Worm (Caenorhabditis elegans) whole organism, L3 larva: ENCODE measurements around the gene dph-3.

Experiments used
- R02D3.7 ChIP-seq: fragments of 150-350 bp; optimal IDR thresholded peaks from 2 replicates; lab custom pipeline; 2014; ENCODE audit warnings: missing biosample characterization, missing genetic modification characterization
- ZK546.5 ChIP-seq: sonication (generic microtip); optimal IDR thresholded peaks from 2 replicates; lab custom pipeline; 2017; ENCODE audit warnings: missing biosample characterization, missing genetic modification characterization
- ceh-16 ChIP-seq: sonication (generic microtip); optimal IDR thresholded peaks from 2 replicates; lab custom pipeline; 2017; ENCODE audit warnings: missing biosample characterization, missing genetic modification characterization
- ceh-82 ChIP-seq: fragments of 150-350 bp; optimal IDR thresholded peaks from 2 replicates; lab custom pipeline; 2014; ENCODE audit warnings: missing biosample characterization, missing genetic modification characterization
- ceh-9 ChIP-seq: sonication (generic microtip); optimal IDR thresholded peaks from 2 replicates; lab custom pipeline; 2018; ENCODE audit warnings: missing biosample characterization, missing genetic modification characterization
- daf-12 ChIP-seq: fragments of 150-350 bp; optimal IDR thresholded peaks from 2 replicates; lab custom pipeline; 2014; ENCODE audit warnings: missing biosample characterization, missing genetic modification reagents, missing genetic modification characterization
- egl-27 ChIP-seq: sonication (generic microtip); optimal IDR thresholded peaks from 4 replicates; lab custom pipeline; 2017; ENCODE audit warnings: missing biosample characterization, missing genetic modification reagents, missing genetic modification characterization
- egl-5 ChIP-seq: fragments of 150-350 bp; optimal IDR thresholded peaks from 2 replicates; lab custom pipeline; 2017; ENCODE audit warnings: missing biosample characterization, missing genetic modification reagents, missing genetic modification characterization, inconsistent platforms
- elt-1 ChIP-seq: fragments of 150-350 bp; optimal IDR thresholded peaks from 2 replicates; lab custom pipeline; 2014; ENCODE audit warnings: missing biosample characterization, missing genetic modification characterization
- elt-2 ChIP-seq: sonication (generic microtip); optimal IDR thresholded peaks from 2 replicates; lab custom pipeline; 2016; ENCODE audit warnings: missing genetic modification reagents, mild to moderate bottlenecking, missing genetic modification characterization, missing compliant biosample characterization
- elt-3 ChIP-seq, 3 experiments: fragments of 150-350 bp in 1 of 3; sonication (generic microtip) in 2 of 3; optimal IDR thresholded peaks; 2 replicates in 2 of 3; 4 replicates in 1 of 3; lab custom pipeline; 2014 to 2017; ENCODE audit warnings: missing biosample characterization in 3 of 3, missing genetic modification characterization in 3 of 3
- eor-1 ChIP-seq, 2 experiments: fragments of 150-350 bp; optimal IDR thresholded peaks; 2 replicates each; lab custom pipeline; 2014 to 2018; ENCODE audit warnings: missing biosample characterization in 2 of 2, missing genetic modification characterization in 2 of 2
- fkh-10 ChIP-seq: sonication (generic microtip); optimal IDR thresholded peaks from 2 replicates; lab custom pipeline; 2017; ENCODE audit warnings: missing biosample characterization, missing genetic modification reagents, missing genetic modification characterization
- hmg-11 ChIP-seq: sonication (generic microtip); optimal IDR thresholded peaks from 2 replicates; lab custom pipeline; 2016; ENCODE audit warnings: missing genetic modification characterization, missing compliant biosample characterization
- jun-1 ChIP-seq: fragments of 150-350 bp; optimal IDR thresholded peaks from 2 replicates; lab custom pipeline; 2014; ENCODE audit warnings: missing biosample characterization, missing genetic modification reagents, missing genetic modification characterization
- lin-39 ChIP-seq: fragments of 150-350 bp; optimal IDR thresholded peaks from 2 replicates; lab custom pipeline; 2018; ENCODE audit warnings: missing biosample characterization, missing genetic modification reagents, missing genetic modification characterization
- lsy-12 ChIP-seq: sonication (generic microtip); optimal IDR thresholded peaks from 2 replicates; lab custom pipeline; 2016; ENCODE audit warnings: mild to moderate bottlenecking, missing genetic modification characterization, missing compliant biosample characterization
- mdl-1 ChIP-seq: fragments of 150-350 bp; optimal IDR thresholded peaks from 2 replicates; lab custom pipeline; 2014; ENCODE audit warnings: missing biosample characterization, missing genetic modification characterization
- nfya-1 ChIP-seq: sonication (generic microtip); optimal IDR thresholded peaks from 2 replicates; lab custom pipeline; 2017; ENCODE audit warnings: missing genetic modification characterization, mild to moderate bottlenecking, missing compliant biosample characterization, antibody characterized with exemption, moderate library complexity; ENCODE audit not compliant: insufficient read depth
- nhr-12 ChIP-seq: fragments of 150-350 bp; optimal IDR thresholded peaks from 2 replicates; lab custom pipeline; 2014; ENCODE audit warnings: missing biosample characterization, missing genetic modification characterization
- nhr-23 ChIP-seq: fragments of 150-350 bp; optimal IDR thresholded peaks from 2 replicates; lab custom pipeline; 2014; ENCODE audit warnings: missing biosample characterization, missing genetic modification reagents, missing genetic modification characterization
- nhr-25 ChIP-seq: sonication (generic microtip); optimal IDR thresholded peaks from 2 replicates; lab custom pipeline; 2017; ENCODE audit warnings: missing biosample characterization, missing genetic modification characterization
- nhr-28 ChIP-seq: fragments of 150-350 bp; optimal IDR thresholded peaks from 2 replicates; lab custom pipeline; 2014; ENCODE audit warnings: missing biosample characterization, missing genetic modification characterization
- nhr-43 ChIP-seq: sonication (generic microtip); optimal IDR thresholded peaks from 2 replicates; lab custom pipeline; 2016; ENCODE audit warnings: mild to moderate bottlenecking, missing genetic modification characterization, missing compliant biosample characterization; ENCODE audit not compliant: poor library complexity, severe bottlenecking
- nhr-76 ChIP-seq: fragments of 150-350 bp; sonication (generic microtip); optimal IDR thresholded peaks from 5 replicates; lab custom pipeline; 2014; ENCODE audit warnings: missing biosample characterization, missing genetic modification characterization
- nhr-77 ChIP-seq: fragments of 150-350 bp; optimal IDR thresholded peaks from 2 replicates; lab custom pipeline; 2014; ENCODE audit warnings: missing biosample characterization, missing genetic modification characterization
- pha-4 ChIP-seq: fragments of 150-350 bp; optimal IDR thresholded peaks from 2 replicates; lab custom pipeline; 2014; ENCODE audit warnings: missing biosample characterization, missing genetic modification reagents, missing genetic modification characterization
- sea-2 ChIP-seq: fragments of 150-350 bp; sonication (generic microtip); optimal IDR thresholded peaks from 4 replicates; lab custom pipeline; 2014; ENCODE audit warnings: missing biosample characterization, missing genetic modification reagents, missing genetic modification characterization
- skn-1 ChIP-seq: fragments of 150-350 bp; optimal IDR thresholded peaks from 2 replicates; lab custom pipeline; 2014; ENCODE audit warnings: missing biosample characterization, missing genetic modification characterization
- tbx-2 ChIP-seq: sonication (generic microtip); optimal IDR thresholded peaks from 2 replicates; lab custom pipeline; 2016; ENCODE audit warnings: mild to moderate bottlenecking, missing genetic modification characterization, missing compliant biosample characterization
- unc-39 ChIP-seq: sonication (generic microtip); optimal IDR thresholded peaks from 4 replicates; lab custom pipeline; 2017; ENCODE audit warnings: missing biosample characterization, missing genetic modification characterization
- unc-62 ChIP-seq: fragments of 150-350 bp; sonication (generic microtip); optimal IDR thresholded peaks from 4 replicates; lab custom pipeline; 2014; ENCODE audit warnings: missing biosample characterization, missing genetic modification reagents, missing genetic modification characterization
- zag-1 ChIP-seq: fragments of 150-350 bp; optimal IDR thresholded peaks from 2 replicates; lab custom pipeline; 2014; ENCODE audit warnings: missing biosample characterization, missing genetic modification characterization
- ztf-11 ChIP-seq: fragments of 150-350 bp; optimal IDR thresholded peaks from 2 replicates; lab custom pipeline; 2014; ENCODE audit warnings: missing biosample characterization, missing genetic modification characterization
- ztf-4 ChIP-seq: fragments of 150-350 bp; optimal IDR thresholded peaks from 2 replicates; lab custom pipeline; 2014; ENCODE audit warnings: missing biosample characterization, missing genetic modification characterization

Gene dph-3

DNA sequence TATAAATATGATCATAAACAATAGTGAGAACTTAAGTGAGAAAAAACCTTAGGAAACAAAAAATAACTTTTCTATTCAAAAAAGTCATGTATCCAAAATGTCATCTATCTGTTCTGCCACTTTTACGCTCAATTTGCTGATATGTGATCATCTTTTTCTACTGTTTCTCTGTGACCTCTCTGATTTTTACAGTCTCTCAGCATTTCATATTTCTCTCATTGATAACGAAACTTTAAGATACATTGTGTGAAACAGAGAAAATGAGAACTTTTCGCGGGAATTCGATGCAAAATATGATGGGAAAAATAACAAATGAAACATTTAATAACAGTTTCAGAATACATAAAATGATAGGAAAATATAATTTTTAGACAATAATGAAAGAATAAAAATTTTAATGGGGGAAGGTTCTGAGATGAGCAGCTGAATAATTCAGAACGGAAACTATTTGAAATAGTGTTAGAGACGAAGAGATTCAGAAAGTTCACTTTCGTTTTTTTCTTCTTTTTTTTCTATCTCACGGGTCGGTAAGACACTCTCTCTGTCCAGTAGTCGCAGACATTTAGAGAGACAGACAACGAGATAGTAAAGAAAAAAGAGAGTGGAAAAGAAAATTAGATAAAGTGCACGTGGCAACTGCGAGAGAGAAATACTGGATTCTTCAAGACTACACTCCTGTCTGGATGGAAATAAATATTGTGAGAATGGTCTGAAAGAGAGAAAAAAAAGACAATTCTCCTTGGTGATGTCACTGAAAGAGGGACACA is 29.5 kb upstream of the dph-3 start (continued):
- peak; percentile 81 for TF ChIP-seq nhr-43
- peak; percentile 85 for TF ChIP-seq nfya-1
- TF ChIP-seq ceh-16 (tag; lab: Kevin White, UChicago), result no peak
- no peak for TF ChIP-seq sea-2 (GFP tag; lab: Kevin White, UChicago)
- TF ChIP-seq nhr-77 (tag; lab: Kevin White, UChicago), result no peak
- no peak for TF ChIP-seq nhr-28 (tag; lab: Kevin White, UChicago)
- TF ChIP-seq elt-3 (tag; optimal IDR thresholded peaks at IDR 0.05; lab: Kevin White, UChicago), result peak in 1 of 3 experiments; percentile 70

DNA sequence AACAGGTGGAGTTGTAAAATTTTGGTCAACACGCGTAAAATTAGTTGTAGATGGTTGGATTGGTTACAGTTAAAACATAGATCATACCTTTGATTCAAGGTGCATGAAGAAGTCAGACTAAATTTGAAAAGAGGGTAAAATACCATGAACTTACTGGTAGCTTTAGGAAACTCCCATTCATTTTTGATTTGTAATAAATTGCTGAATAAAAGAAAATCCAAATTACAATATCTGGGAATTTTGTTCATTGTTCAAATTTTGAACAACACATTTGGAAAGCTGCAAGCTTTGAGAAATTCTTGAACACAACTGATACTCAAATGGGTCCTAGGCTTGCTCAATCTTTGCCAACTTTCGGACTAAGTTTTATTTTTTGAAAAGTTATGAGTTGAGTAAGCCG is 28.9 kb upstream of the dph-3 start:
- TF ChIP-seq nhr-43 (no peak), fkh-10 (GFP tag; lab: Kevin White, UChicago) (no peak), egl-5 (no peak), ceh-82 (no peak), tbx-2 (tag; lab: Kevin White, UChicago) (no peak), nhr-77 (tag; lab: Kevin White, UChicago) (no peak), jun-1 (tag; lab: Kevin White, UChicago) (no peak), pha-4 (no peak), lin-39 (tag; lab: Kevin White, UChicago) (no peak), ztf-11 (no peak), unc-39 (tag; lab: Kevin White, UChicago) (no peak), ceh-9 (no peak), egl-27 (tag; lab: Kevin White, UChicago) (no peak), skn-1 (tag; lab: Kevin White, UChicago) (no peak), nhr-76 (tag; lab: Kevin White, UChicago) (no peak), unc-62 (GFP tag; lab: Kevin White, UChicago) (no peak), daf-12 (tag; lab: Kevin White, UChicago) (no peak)
- TF ChIP-seq, all 47 proteins: peak for 0

DNA sequence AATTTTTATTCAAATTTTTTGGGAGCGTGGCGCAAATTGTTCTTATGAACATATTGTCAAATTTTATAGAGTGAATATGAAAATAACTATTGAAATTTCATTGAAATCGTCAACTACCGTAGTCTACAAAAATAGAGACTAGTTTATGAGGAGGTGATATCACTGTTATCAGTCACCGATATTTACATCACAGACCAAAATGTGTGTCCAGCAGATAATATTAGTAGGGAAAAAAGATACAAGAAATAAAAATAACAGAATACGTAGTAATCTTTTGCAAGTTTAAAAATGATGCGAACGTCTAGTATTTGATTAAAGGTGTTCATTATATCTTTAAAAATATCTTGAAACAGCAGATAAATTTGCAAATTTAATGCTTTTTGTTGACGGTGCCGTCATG is 27.7 kb upstream of the dph-3 start:
- TF ChIP-seq elt-1 (no peak), elt-2 (tag; lab: Kevin White, UChicago) (peak; percentile 3)

DNA sequence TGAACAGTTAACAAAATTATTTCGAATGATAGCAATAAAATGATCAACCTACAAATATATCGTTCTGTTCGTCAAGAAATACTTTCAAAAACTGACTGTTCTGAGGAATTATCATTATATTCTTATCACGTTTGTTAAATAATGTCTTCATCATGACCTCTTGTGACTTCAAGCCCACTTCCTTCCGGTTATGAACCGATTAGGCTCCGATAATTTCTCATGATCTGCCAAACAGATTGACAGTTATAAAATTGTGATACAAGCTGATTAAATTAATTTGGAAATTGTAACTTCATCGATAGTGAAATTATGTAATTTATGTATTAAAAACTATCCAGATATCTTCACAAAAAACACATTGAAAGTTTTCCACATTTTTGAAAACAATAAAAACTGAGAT is 26.1 kb upstream of the dph-3 start, which contains the start of gene ins-8:
Gene ins-8 (minus strand): TSS at position 101 of the 400 bp plus-strand sequence.
- TF ChIP-seq nhr-12 (tag; lab: Kevin White, UChicago) (no peak), eor-1 (tag; optimal IDR thresholded peaks at IDR 0.05; lab: Kevin White, UChicago) (no peak), egl-27 (tag; lab: Kevin White, UChicago) (no peak), ZK546.5 (tag; lab: Kevin White, UChicago) (no peak), nhr-25 (no peak), nhr-23 (tag; lab: Kevin White, UChicago) (no peak), hmg-11 (tag; lab: Kevin White, UChicago) (no peak), lsy-12 (tag; lab: Kevin White, UChicago) (no peak), pha-4 (no peak), egl-5 (no peak), tbx-2 (tag; lab: Kevin White, UChicago) (no peak), elt-3 (tag; optimal IDR thresholded peaks at IDR 0.05; lab: Kevin White, UChicago) (no peak), zag-1 (no peak), nhr-43 (no peak), sea-2 (GFP tag; lab: Kevin White, UChicago) (no peak), mdl-1 (no peak), unc-62 (GFP tag; lab: Kevin White, UChicago) (no peak), R02D3.7 (tag; lab: Kevin White, UChicago) (no peak), lin-39 (tag; lab: Kevin White, UChicago) (no peak), ztf-4 (no peak)
